Fruit fly (Drosophila melanogaster): ENCODE data around the gene IFT46.

IFT46 gene

DNA sequence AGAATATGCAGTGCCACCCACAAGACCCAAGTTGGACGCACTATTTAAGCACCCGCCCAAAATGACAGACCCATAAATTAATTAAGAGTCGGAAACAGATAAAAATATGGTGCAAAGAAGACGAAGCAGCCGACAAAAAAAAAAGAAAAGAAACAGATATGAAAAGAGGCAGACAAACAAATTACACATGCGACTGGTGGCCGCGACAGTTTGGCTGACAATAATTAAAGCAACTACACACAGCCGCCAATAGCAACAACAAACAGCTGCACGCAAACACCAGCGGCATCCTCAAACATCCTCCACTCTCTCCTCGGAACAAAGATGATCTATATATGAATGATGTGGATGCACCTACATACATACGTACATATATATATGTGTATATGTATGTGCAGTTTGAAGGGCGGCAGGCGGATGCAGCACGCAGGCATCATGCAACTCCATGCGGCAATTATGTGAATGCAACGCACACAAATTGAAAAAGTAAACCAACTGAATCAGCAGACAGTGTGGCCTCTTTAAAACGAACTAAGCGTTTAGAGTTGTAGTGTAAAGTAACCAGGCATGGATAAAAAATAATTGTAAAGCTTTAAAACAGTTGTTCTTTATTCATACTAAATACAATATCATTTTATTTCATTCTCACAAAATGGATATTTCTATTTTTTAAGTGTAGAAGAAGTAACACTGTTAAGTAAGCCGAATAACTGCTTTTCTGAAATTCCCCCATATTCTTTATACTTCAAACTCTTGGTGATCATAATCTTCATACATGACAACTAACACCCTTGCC lies 32.1 kb upstream of the IFT46 start (continued):
- TF ChIP-seq zfh2 (GFP tag; optimal IDR thresholded peaks at IDR 0.05) (no peak), TFAM (GFP tag; optimal IDR thresholded peaks at IDR 0.05) (no peak), mld (GFP tag; IDR thresholded peaks at IDR 0.05; ENCODE audit: partially characterized antibody) (no peak), CG17829 (tag; optimal IDR thresholded peaks at IDR 0.05) (no peak), wor (GFP tag; IDR thresholded peaks at IDR 0.05) (no peak), CG30020 (tag; optimal IDR thresholded peaks at IDR 0.05) (no peak), dpn (GFP tag; optimal IDR thresholded peaks at IDR 0.05) (peak in 1 of 2 experiments; percentile 48), gem (tag; optimal IDR thresholded peaks at IDR 0.05) (peak; percentile 73), CG9727 (GFP tag; optimal IDR thresholded peaks at IDR 0.05) (no peak), dmrt11E (tag; optimal IDR thresholded peaks at IDR 0.05) (peak; percentile 59), CG10979 (tag; optimal IDR thresholded peaks at IDR 0.05) (peak; percentile 52), CG1603 (tag; optimal IDR thresholded peaks at IDR 0.05) (peak; percentile 44), fd3F (GFP tag; optimal IDR thresholded peaks at IDR 0.05) (no peak), CG7786 (GFP tag; optimal IDR thresholded peaks at IDR 0.05) (no peak), sqz (GFP tag; optimal IDR thresholded peaks at IDR 0.05) (no peak), org-1 (GFP tag; optimal IDR thresholded peaks at IDR 0.05) (no peak), CG18262 (tag; optimal IDR thresholded peaks at IDR 0.05) (no peak), CG3847 (GFP tag; IDR thresholded peaks at IDR 0.05) (0 out of 2 replicates have a peak, but pooled peaks have one; percentile 18), CG7556 (GFP tag; optimal IDR thresholded peaks at IDR 0.05) (peak; percentile 32), CG2120 (GFP tag; optimal IDR thresholded peaks at IDR 0.05) (peak; percentile 19), sens (GFP tag) (peak; percentile 93), CG8290 (GFP tag; optimal IDR thresholded peaks at IDR 0.05) (peak; percentile 4), CG8290 (tag; optimal IDR thresholded peaks at IDR 0.05) (no peak), Taf1 (GFP tag; IDR thresholded peaks at IDR 0.05) (no peak), CG5953 (GFP tag; IDR thresholded peaks at IDR 0.05) (no peak), ranshi (GFP tag; IDR thresholded peaks at IDR 0.05) (0 out of 2 replicates have a peak, but pooled peaks have one; percentile 19), CG13424 (tag; optimal IDR thresholded peaks at IDR 0.05) (peak; percentile 43), B-H2 (GFP tag; optimal IDR thresholded peaks at IDR 0.05) (no peak), Hsf (GFP tag; optimal IDR thresholded peaks at IDR 0.05) (peak; percentile 36), sd (tag; optimal IDR thresholded peaks at IDR 0.05) (no peak), CG11398 (GFP tag; optimal IDR thresholded peaks at IDR 0.05) (no peak), cad (GFP tag; optimal IDR thresholded peaks at IDR 0.05) (no peak), CG7839 (tag; optimal IDR thresholded peaks at IDR 0.05) (peak; percentile 35), chn (GFP tag; optimal IDR thresholded peaks at IDR 0.05) (no peak), CG8765 (GFP tag; IDR thresholded peaks at IDR 0.05) (no peak), lilli (GFP tag; optimal IDR thresholded peaks at IDR 0.05) (peak; percentile 20), CG12391 (tag; optimal IDR thresholded peaks at IDR 0.05) (peak; percentile 57), CG11504 (tag; optimal IDR thresholded peaks at IDR 0.05) (peak; percentile 53), CG2129 (GFP tag; IDR thresholded peaks at IDR 0.05; ENCODE audit: partially characterized antibody) (no peak), Oli (tag; optimal IDR thresholded peaks at IDR 0.05) (peak; percentile 61), row (GFP tag; IDR thresholded peaks at IDR 0.05) (peak; percentile 69), Dp (GFP tag; optimal IDR thresholded peaks at IDR 0.05) (no peak), nmo (GFP tag; optimal IDR thresholded peaks at IDR 0.05) (peak; percentile 56), psq (GFP tag; optimal IDR thresholded peaks at IDR 0.05) (no peak), Chrac-16 (GFP tag; optimal IDR thresholded peaks at IDR 0.05) (peak; percentile 7), pfk (GFP tag; optimal IDR thresholded peaks at IDR 0.05) (no peak), inv (GFP tag; IDR thresholded peaks at IDR 0.05; ENCODE audit: partially characterized antibody) (no peak), Hmr (GFP tag; optimal IDR thresholded peaks at IDR 0.05) (peak; percentile 7), Elba2 (GFP tag; optimal IDR thresholded peaks at IDR 0.05) (no peak), cato (GFP tag; optimal IDR thresholded peaks at IDR 0.05; ENCODE audit: borderline replicate concordance) (no peak)
